Worm (Caenorhabditis elegans): Measurements from ENCODE around the gene clec-222.
"Not testable (repeated sequence)": the region's sequence is repeated elsewhere in the genome, so short reads cannot be mapped to it uniquely, and the experiment has no call there.

clec-222 gene

ce11 chrV:11281414-11282209 lies 10.5 kb downstream of the clec-222 start:
- TF ChIP-seq hmg-20 (GFP tag; IDR thresholded peaks at IDR 0.05) (no peak), C06A6.2 (GFP tag; conservative IDR thresholded peaks at IDR 0.05) (no peak), B0019.2 (GFP tag; conservative IDR thresholded peaks at IDR 0.05) (no peak)

- TF ChIP-seq attf-3 (GFP tag; conservative IDR thresholded peaks at IDR 0.05) = no peak
- no peak for TF ChIP-seq hlh-12 (tag; optimal IDR thresholded peaks at IDR 0.05)
- no peak for TF ChIP-seq rec-8 (tag; optimal IDR thresholded peaks at IDR 0.05)
Observed at ce11 chrV:11282272-11282671, 11.1 kb downstream of the clec-222 start, which contains the start of gene gly-20. gly-20 (plus strand) TSS chrV:11282572.

DNA sequence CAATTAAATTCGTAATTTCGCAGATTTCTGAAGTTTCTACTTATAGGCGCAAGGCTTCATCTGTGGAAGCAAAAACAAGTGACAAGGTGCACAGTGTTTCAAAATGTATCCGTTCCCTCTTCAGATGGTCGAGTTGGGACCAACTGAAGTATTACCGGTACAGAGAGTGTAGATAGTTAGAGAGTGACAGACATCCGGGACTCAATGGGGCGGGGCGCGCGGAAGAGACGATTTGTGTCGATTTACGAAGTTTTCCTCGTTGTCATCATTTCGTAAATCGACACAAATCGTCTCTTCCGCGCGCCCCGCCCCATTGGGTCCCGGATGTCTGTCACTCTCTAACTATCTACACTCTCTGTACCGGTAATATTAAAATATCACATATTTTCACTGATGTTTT lies 15.0 kb downstream of the clec-222 start, which contains the start of gene C03E10.3:
Gene C03E10.3, plus strand, starts transcription at position 301 of the 400 bp plus-strand sequence.
- not testable (repeated sequence) for TF ChIP-seq nhr-90 (tag; optimal IDR thresholded peaks at IDR 0.05); hsf-1 (GFP tag; IDR thresholded peaks at IDR 0.05); B0336.3 (GFP tag; IDR thresholded peaks at IDR 0.05)

DNA sequence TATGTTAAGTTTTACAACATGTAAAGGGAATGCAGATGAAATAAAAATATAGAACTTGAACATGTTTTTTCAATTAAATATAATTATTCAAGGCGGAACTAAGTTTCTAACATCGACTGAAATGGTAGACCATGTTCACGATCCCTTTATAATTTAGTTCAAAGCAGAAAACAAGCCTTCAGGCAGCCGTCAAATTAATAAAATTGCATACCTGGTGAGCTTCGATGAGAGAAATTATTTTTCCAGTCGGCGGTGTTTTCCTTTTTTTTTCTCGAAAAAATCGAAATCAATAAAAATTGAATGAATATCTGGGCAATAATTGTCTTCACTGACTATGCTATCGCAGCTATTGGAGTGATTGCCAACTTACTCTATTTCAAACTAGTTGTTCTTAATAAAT lies 19.7 kb downstream of the clec-222 start, which contains the start of gene C03E10.1:
Gene C03E10.1, plus strand, starts transcription at position 301 of the 400 bp plus-strand sequence.
- TF ChIP-seq ceh-58 (GFP tag; IDR thresholded peaks at IDR 0.05) (no peak), Y79H2A.3 (GFP tag; conservative IDR thresholded peaks at IDR 0.05) (no peak), athp-1 (tag; optimal IDR thresholded peaks at IDR 0.05) (no peak), F22D6.2 (tag; optimal IDR thresholded peaks at IDR 0.05) (no peak), dox-1 (GFP tag; IDR thresholded peaks at IDR 0.05) (no peak), rpc-1 (optimal IDR thresholded peaks at IDR 0.05) (no peak), rpc-1 (tag; optimal IDR thresholded peaks at IDR 0.05) (no peak), ztf-28 (GFP tag; IDR thresholded peaks at IDR 0.05) (no peak), ets-4 (GFP tag; optimal IDR thresholded peaks at IDR 0.05) (no peak), hrde-1 (tag; optimal IDR thresholded peaks at IDR 0.05; ENCODE audit: borderline replicate concordance) (no peak), mes-4 (tag; optimal IDR thresholded peaks at IDR 0.05) (no peak), ztf-22 (GFP tag; optimal IDR thresholded peaks at IDR 0.05) (no peak), ceh-40 (GFP tag; IDR thresholded peaks at IDR 0.05) (no peak)

ce11 chrV:11292682-11293081 lies 21.5 kb downstream of the clec-222 start:
- peak; percentile 24 for TF ChIP-seq snpc-1.1 (tag; optimal IDR thresholded peaks at IDR 0.05; ENCODE audit: insufficient read depth)
- no peak for TF ChIP-seq B0261.1 (tag; optimal IDR thresholded peaks at IDR 0.05)
- TF ChIP-seq snpc-4 (GFP tag; optimal IDR thresholded peaks at IDR 0.05) = peak; percentile 3
- TF ChIP-seq snpc-4 (tag; optimal IDR thresholded peaks at IDR 0.05) = peak in 2 of 4 experiments; percentile 68 to 86
- TF ChIP-seq pha-4 (tag; optimal IDR thresholded peaks at IDR 0.05) = no peak

ce11 chrV:11294393-11294792 lies 23.2 kb downstream of the clec-222 start, which contains the start of gene T03F7.6:
T03F7.6 (plus strand) TSS chrV:11294693.
- no peak for TF ChIP-seq ztf-6 (GFP tag; IDR thresholded peaks at IDR 0.05)
- TF ChIP-seq rec-8 (tag; optimal IDR thresholded peaks at IDR 0.05) = no peak
- no peak for TF ChIP-seq lir-1 (GFP tag; conservative IDR thresholded peaks at IDR 0.05)
- TF ChIP-seq mel-28 (tag; optimal IDR thresholded peaks at IDR 0.05; ENCODE audit: borderline replicate concordance) = no peak
- no peak for TF ChIP-seq Y79H2A.3 (GFP tag; conservative IDR thresholded peaks at IDR 0.05)
- TF ChIP-seq cebp-1 (GFP tag; IDR thresholded peaks at IDR 0.05) = no peak
- no peak for TF ChIP-seq cebp-1 (tag; optimal IDR thresholded peaks at IDR 0.05)
- TF ChIP-seq F37B4.10 (GFP tag; IDR thresholded peaks at IDR 0.05) = no peak
- TF ChIP-seq hrde-1 (tag; optimal IDR thresholded peaks at IDR 0.05; ENCODE audit: borderline replicate concordance) = no peak
- no peak for TF ChIP-seq Y53F4B.3 (GFP tag; IDR thresholded peaks at IDR 0.05)
- no peak for TF ChIP-seq ama-1 (optimal IDR thresholded peaks at IDR 0.05)
- TF ChIP-seq ama-1 (GFP tag; optimal IDR thresholded peaks at IDR 0.05) = no peak
- no peak for TF ChIP-seq Y95B8A.8 (GFP tag; IDR thresholded peaks at IDR 0.05)
- TF ChIP-seq C17E4.6 (GFP tag; IDR thresholded peaks at IDR 0.05) = no peak
- TF ChIP-seq Y67H2A.10 (GFP tag; conservative IDR thresholded peaks at IDR 0.05) = no peak
- no peak for TF ChIP-seq hlh-12 (tag; optimal IDR thresholded peaks at IDR 0.05)
- TF ChIP-seq F33H1.4 (GFP tag; IDR thresholded peaks at IDR 0.05) = no peak

Measured in whole organism, young adult.